Worm (Caenorhabditis elegans) whole organism, L1 larva: ENCODE data around the gene nspe-5.

Experiments used
- F16B12.6 ChIP-seq: fragments of 150-350 bp; optimal IDR thresholded peaks from 2 replicates; lab custom pipeline; 2014; ENCODE audit warnings: missing biosample characterization, missing genetic modification characterization
- blmp-1 ChIP-seq: fragments of 150-350 bp; optimal IDR thresholded peaks from 2 replicates; lab custom pipeline; 2014; ENCODE audit warnings: missing biosample characterization, missing genetic modification characterization
- lin-15B ChIP-seq: fragments of 150-350 bp; sonication (generic microtip); optimal IDR thresholded peaks from 3 replicates; lab custom pipeline; 2014; ENCODE audit warnings: missing biosample characterization, missing genetic modification characterization
- mdl-1 ChIP-seq, 2 experiments: fragments of 150-350 bp; optimal IDR thresholded peaks; 2 replicates each; lab custom pipeline; 2014 to 2017; ENCODE audit warnings: missing biosample characterization in 2 of 2, missing genetic modification characterization in 2 of 2, inconsistent platforms in 1 of 2
- nhr-77 ChIP-seq: fragments of 150-350 bp; optimal IDR thresholded peaks from 2 replicates; lab custom pipeline; 2014; ENCODE audit warnings: missing biosample characterization, missing genetic modification characterization
- pqm-1 ChIP-seq: sonication (generic microtip); optimal IDR thresholded peaks from 3 replicates; lab custom pipeline; 2017; ENCODE audit warnings: missing biosample characterization, missing genetic modification characterization
- unc-62 ChIP-seq: fragments of 150-350 bp; optimal IDR thresholded peaks from 2 replicates; lab custom pipeline; 2014; ENCODE audit warnings: missing biosample characterization, missing genetic modification reagents, missing genetic modification characterization
- xbp-1 ChIP-seq: sonication (generic microtip); optimal IDR thresholded peaks from 2 replicates; lab custom pipeline; 2016; ENCODE audit warnings: missing genetic modification characterization, missing compliant biosample characterization
- zip-4 ChIP-seq: fragments of 200-800 bp; sonication (Bioruptor generic); optimal IDR thresholded peaks from 2 replicates; lab custom pipeline; 2018; ENCODE audit warnings: mild to moderate bottlenecking, missing genetic modification characterization, moderate library complexity, missing compliant biosample characterization

DNA sequence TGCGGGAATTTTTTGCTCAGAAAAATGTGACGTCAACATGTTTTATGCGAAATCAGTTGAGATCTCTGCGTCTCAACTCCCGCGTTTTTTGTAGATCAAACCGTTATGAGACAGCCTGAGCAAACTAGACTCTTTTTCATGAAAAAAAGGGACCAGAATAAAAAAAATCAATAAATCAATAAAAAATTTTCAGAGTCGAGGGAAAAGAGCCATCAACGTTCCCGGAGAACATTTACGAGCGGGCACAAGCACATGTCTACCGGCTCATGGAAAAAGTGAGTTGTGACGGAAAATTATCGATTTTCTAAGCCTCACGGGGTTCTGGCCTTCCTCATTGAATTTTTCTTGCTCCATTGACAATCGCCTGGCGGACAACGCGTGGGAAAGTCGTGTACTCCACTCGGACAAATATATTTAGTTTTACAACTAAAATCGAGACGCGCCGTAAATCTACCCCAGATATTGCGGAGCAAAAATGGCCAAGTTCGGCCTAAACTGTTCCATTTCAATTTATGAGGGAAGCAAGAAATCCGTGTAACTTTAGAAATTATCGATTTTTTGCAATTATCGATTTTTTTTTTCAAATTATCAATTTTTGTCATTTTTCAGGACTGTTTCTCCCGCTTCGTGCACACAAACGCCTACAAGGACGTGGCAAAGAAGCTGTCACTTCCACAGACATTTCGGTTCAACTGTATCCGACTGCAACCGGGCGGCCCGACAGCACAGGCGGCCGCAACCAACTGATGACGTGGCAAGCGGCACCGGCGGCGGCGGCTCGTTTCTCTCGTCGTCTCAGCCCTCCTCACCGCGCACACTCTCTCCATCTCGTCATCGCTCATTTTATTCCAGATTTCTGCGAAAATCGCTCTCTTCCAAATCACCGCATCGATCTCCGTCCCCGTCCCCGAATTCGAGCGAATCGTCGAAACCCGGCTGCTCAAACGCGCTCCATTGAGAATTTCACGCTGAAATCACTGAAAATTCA lies 42.5 kb downstream of the nspe-5 start:
- no peak for TF ChIP-seq zip-4 (GFP tag; lab: Kevin White, UChicago)
- TF ChIP-seq unc-62 (GFP tag; lab: Kevin White, UChicago) = no peak
- TF ChIP-seq xbp-1 (tag; lab: Kevin White, UChicago) = no peak
- TF ChIP-seq F16B12.6 = no peak
- no peak for TF ChIP-seq lin-15B (tag; lab: Kevin White, UChicago)
- no peak for TF ChIP-seq pqm-1 (tag; lab: Kevin White, UChicago)
- TF ChIP-seq blmp-1 = no peak
- TF ChIP-seq mdl-1 (tag; optimal IDR thresholded peaks at IDR 0.05; lab: Kevin White, UChicago) = no peak
- no peak for TF ChIP-seq nhr-77 (tag; lab: Kevin White, UChicago)
